Worm (Caenorhabditis elegans) whole organism, L1 larva: Measurements from ENCODE around the gene D1086.5.

Source experiments
- ces-1 ChIP-seq: fragments of 150-350 bp; optimal IDR thresholded peaks from 2 replicates; lab custom pipeline; 2014; ENCODE audit warnings: missing biosample characterization, missing genetic modification reagents, missing genetic modification characterization
- elt-2 ChIP-seq: sonication (generic microtip); optimal IDR thresholded peaks from 2 replicates; lab custom pipeline; 2016; ENCODE audit warnings: missing genetic modification characterization, mild to moderate bottlenecking, inconsistent platforms, missing compliant biosample characterization, missing genetic modification reagents
- mab-9 ChIP-seq: fragments of 200-800 bp; sonication (Bioruptor generic); IDR thresholded peaks from 2 replicates; pipeline ENCODE4 v1.3.6; 2022; ENCODE audit warnings: missing genetic modification reagents, missing genetic modification characterization, missing compliant biosample characterization
- nhr-12 ChIP-seq: sonication (generic microtip); optimal IDR thresholded peaks from 2 replicates; lab custom pipeline; 2017; ENCODE audit warnings: missing biosample characterization, missing genetic modification characterization
- nhr-237 ChIP-seq: fragments of 150-350 bp; optimal IDR thresholded peaks from 2 replicates; lab custom pipeline; 2014; ENCODE audit warnings: missing biosample characterization, missing genetic modification characterization
- nhr-28 ChIP-seq: fragments of 150-350 bp; optimal IDR thresholded peaks from 2 replicates; lab custom pipeline; 2014; ENCODE audit warnings: missing biosample characterization, missing genetic modification characterization
- ztf-11 ChIP-seq, 2 experiments: sonication (generic microtip); optimal IDR thresholded peaks; 2 replicates each; lab custom pipeline; 2016 to 2017; ENCODE audit warnings: missing genetic modification characterization in 2 of 2, missing biosample characterization in 1 of 2, missing compliant biosample characterization in 1 of 2

DNA sequence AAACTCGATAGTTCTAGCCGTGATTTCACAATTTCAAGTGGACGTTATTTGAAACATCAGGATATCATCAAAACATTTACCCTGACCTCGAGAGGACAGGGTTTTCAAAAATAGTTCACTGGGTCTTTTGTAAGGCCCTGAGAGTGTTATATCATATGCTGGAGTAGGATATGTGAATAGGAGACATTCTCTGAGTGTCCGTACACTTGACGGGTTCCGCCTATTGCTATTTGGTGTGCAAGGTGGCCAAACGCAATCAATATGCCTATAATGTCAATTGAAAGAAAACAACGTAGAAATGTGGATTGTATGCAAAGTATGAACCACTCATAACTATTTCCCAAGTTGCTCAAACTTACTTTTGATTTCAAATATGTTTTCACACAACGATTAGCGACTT lies 7.2 kb upstream of the D1086.5 start:
- TF ChIP-seq mab-9 (no peak), elt-2 (no peak), ztf-11 (tag; optimal IDR thresholded peaks at IDR 0.05; lab: Kevin White, UChicago) (no peak), nhr-237 (tag; lab: Kevin White, UChicago) (no peak), ces-1 (GFP tag; lab: Kevin White, UChicago) (no peak), nhr-12 (no peak), nhr-28 (tag; lab: Kevin White, UChicago) (no peak)
